Worm (Caenorhabditis elegans) whole organism, L1 larva: Measurements from ENCODE around the gene tsp-10.

ENCODE experiments used
- C04F5.9 ChIP-seq: sonication (generic microtip); optimal IDR thresholded peaks from 2 replicates; lab custom pipeline; 2016; ENCODE audit warnings: missing genetic modification characterization, missing compliant biosample characterization
- F16B12.6 ChIP-seq: fragments of 150-350 bp; optimal IDR thresholded peaks from 2 replicates; lab custom pipeline; 2014; ENCODE audit warnings: missing biosample characterization, missing genetic modification characterization
- aha-1 ChIP-seq: fragments of 150-350 bp; optimal IDR thresholded peaks from 2 replicates; lab custom pipeline; 2014; ENCODE audit warnings: missing biosample characterization, missing genetic modification characterization
- ama-1 ChIP-seq: fragments of 150-350 bp; optimal IDR thresholded peaks from 2 replicates; lab custom pipeline; 2014
- blmp-1 ChIP-seq: fragments of 150-350 bp; optimal IDR thresholded peaks from 2 replicates; lab custom pipeline; 2014; ENCODE audit warnings: missing biosample characterization, missing genetic modification characterization
- ceh-82 ChIP-seq, 3 experiments: fragments of 150-350 bp in 1 of 3; sonication (generic microtip) in 2 of 3; optimal IDR thresholded peaks; 2 replicates each; lab custom pipeline; 2014 to 2017; ENCODE audit warnings: missing biosample characterization in 3 of 3, missing genetic modification characterization in 3 of 3
- ceh-88 ChIP-seq: fragments of 200-800 bp; sonication (Bioruptor generic); IDR thresholded peaks from 2 replicates; pipeline ENCODE4 v1.3.6; 2022; ENCODE audit warnings: missing genetic modification characterization, missing compliant biosample characterization
- ceh-90 ChIP-seq: sonication (generic microtip); optimal IDR thresholded peaks from 2 replicates; lab custom pipeline; 2016; ENCODE audit warnings: missing genetic modification characterization, missing compliant biosample characterization
- ces-1 ChIP-seq: fragments of 150-350 bp; optimal IDR thresholded peaks from 2 replicates; lab custom pipeline; 2014; ENCODE audit warnings: missing biosample characterization, missing genetic modification reagents, missing genetic modification characterization
- dpl-1 ChIP-seq, 3 experiments: fragments of 150-350 bp in 2 of 3; sonication (generic microtip) in 1 of 3; optimal IDR thresholded peaks; 2 replicates each; lab custom pipeline; 2014 to 2017; ENCODE audit warnings: missing biosample characterization in 3 of 3, missing genetic modification characterization in 3 of 3, missing genetic modification reagents in 3 of 3
- dsc-1 ChIP-seq: sonication (generic microtip); optimal IDR thresholded peaks from 2 replicates; lab custom pipeline; 2016; ENCODE audit warnings: mild to moderate bottlenecking, missing genetic modification characterization, missing compliant biosample characterization
- efl-1 ChIP-seq, 4 experiments: fragments of 150-350 bp; optimal IDR thresholded peaks in 3 of 4; peaks in 1 of 4; 1 replicate in 1 of 4; 2 replicates in 3 of 4; lab custom pipeline; 2014; ENCODE audit warnings: missing biosample characterization in 2 of 4, missing genetic modification characterization in 2 of 4, missing genetic modification reagents in 2 of 4
- egl-13 ChIP-seq: sonication (generic microtip); optimal IDR thresholded peaks from 2 replicates; lab custom pipeline; 2016; ENCODE audit warnings: missing genotype, missing genetic modification reagents, missing genetic modification characterization, missing compliant biosample characterization
- fkh-8 ChIP-seq: sonication (generic microtip); optimal IDR thresholded peaks from 2 replicates; lab custom pipeline; 2016; ENCODE audit warnings: mild to moderate bottlenecking, missing genetic modification characterization, missing compliant biosample characterization
- fos-1 ChIP-seq: fragments of 150-350 bp; optimal IDR thresholded peaks from 2 replicates; lab custom pipeline; 2014; ENCODE audit warnings: missing biosample characterization, missing genetic modification characterization
- grh-1 ChIP-seq: fragments of 200-800 bp; sonication (Bioruptor generic); IDR thresholded peaks from 2 replicates; pipeline ENCODE4 v1.3.6; 2022; ENCODE audit warnings: missing genetic modification reagents, missing genetic modification characterization, missing compliant biosample characterization
- hlh-4 ChIP-seq: sonication (generic microtip); optimal IDR thresholded peaks from 2 replicates; lab custom pipeline; 2016; ENCODE audit warnings: mild to moderate bottlenecking, missing genetic modification characterization, missing compliant biosample characterization
- hpl-2 ChIP-seq: fragments of 150-350 bp; optimal IDR thresholded peaks from 2 replicates; lab custom pipeline; 2014; ENCODE audit warnings: missing biosample characterization, missing genetic modification reagents, missing genetic modification characterization
- irx-1 ChIP-seq: sonication (generic microtip); optimal IDR thresholded peaks from 2 replicates; lab custom pipeline; 2016; ENCODE audit warnings: missing genetic modification characterization, missing compliant biosample characterization
- isw-1 ChIP-seq: fragments of 200-800 bp; sonication (Bioruptor generic); IDR thresholded peaks from 2 replicates; pipeline ENCODE4 v1.3.6; 2022; ENCODE audit warnings: missing genetic modification characterization, missing compliant biosample characterization
- lin-35 ChIP-seq, 2 experiments: fragments of 150-350 bp; optimal IDR thresholded peaks; 2 replicates each; lab custom pipeline; 2014; ENCODE audit warnings: missing biosample characterization in 2 of 2, missing genetic modification characterization in 2 of 2, missing genetic modification reagents in 2 of 2
- mep-1 ChIP-seq: fragments of 150-350 bp; optimal IDR thresholded peaks from 2 replicates; lab custom pipeline; 2014; ENCODE audit warnings: missing biosample characterization, missing genetic modification characterization
- nhr-12 ChIP-seq: sonication (generic microtip); optimal IDR thresholded peaks from 2 replicates; lab custom pipeline; 2017; ENCODE audit warnings: missing biosample characterization, missing genetic modification characterization
- nhr-19 ChIP-seq: fragments of 200-800 bp; sonication (Bioruptor generic); conservative IDR thresholded peaks from 2 replicates; pipeline ENCODE4 v1.3.6; 2022; ENCODE audit warnings: missing genetic modification characterization, missing compliant biosample characterization
- nhr-20 ChIP-seq: sonication (generic microtip); optimal IDR thresholded peaks from 2 replicates; lab custom pipeline; 2016; ENCODE audit warnings: mild to moderate bottlenecking, missing genetic modification characterization, missing compliant biosample characterization
- nhr-47 ChIP-seq: sonication (generic microtip); optimal IDR thresholded peaks from 2 replicates; lab custom pipeline; 2016; ENCODE audit warnings: mild to moderate bottlenecking, missing genetic modification characterization, moderate library complexity, missing compliant biosample characterization
- nhr-71 ChIP-seq: sonication (generic microtip); optimal IDR thresholded peaks from 2 replicates; lab custom pipeline; 2016; ENCODE audit warnings: mild to moderate bottlenecking, missing genetic modification characterization, moderate library complexity, missing compliant biosample characterization
- nhr-76 ChIP-seq: sonication (generic microtip); optimal IDR thresholded peaks from 2 replicates; lab custom pipeline; 2017; ENCODE audit warnings: missing biosample characterization, missing genetic modification characterization
- nhr-77 ChIP-seq: fragments of 150-350 bp; optimal IDR thresholded peaks from 2 replicates; lab custom pipeline; 2014; ENCODE audit warnings: missing biosample characterization, missing genetic modification characterization
- nhr-84 ChIP-seq: sonication (generic microtip); optimal IDR thresholded peaks from 2 replicates; lab custom pipeline; 2017; ENCODE audit warnings: missing biosample characterization, missing genetic modification characterization
- pag-3 ChIP-seq: sonication (generic microtip); optimal IDR thresholded peaks from 2 replicates; lab custom pipeline; 2017; ENCODE audit warnings: missing genetic modification characterization, mild to moderate bottlenecking, missing compliant biosample characterization, antibody characterized with exemption, borderline replicate concordance; ENCODE audit not compliant: insufficient read depth
- rnt-1 ChIP-seq: sonication (generic microtip); optimal IDR thresholded peaks from 2 replicates; lab custom pipeline; 2016; ENCODE audit warnings: mild to moderate bottlenecking, missing genetic modification characterization, moderate library complexity, missing compliant biosample characterization
- snpc-4 ChIP-seq: fragments of 150-350 bp; optimal IDR thresholded peaks from 2 replicates; lab custom pipeline; 2014; ENCODE audit warnings: missing biosample characterization, missing genetic modification characterization
- snu-23 ChIP-seq: sonication (generic microtip); optimal IDR thresholded peaks from 2 replicates; lab custom pipeline; 2016; ENCODE audit warnings: missing genetic modification characterization, missing compliant biosample characterization
- sox-4 ChIP-seq: sonication (generic microtip); optimal IDR thresholded peaks from 2 replicates; lab custom pipeline; 2016; ENCODE audit warnings: missing genetic modification characterization, missing compliant biosample characterization
- sup-37 ChIP-seq: fragments of 200-800 bp; sonication (Bioruptor generic); optimal IDR thresholded peaks from 2 replicates; lab custom pipeline; 2018; ENCODE audit warnings: mild to moderate bottlenecking, missing genetic modification characterization, missing compliant biosample characterization
- unc-130 ChIP-seq: fragments of 150-350 bp; optimal IDR thresholded peaks from 2 replicates; lab custom pipeline; 2017; ENCODE audit warnings: missing biosample characterization, missing genetic modification characterization, inconsistent platforms
- unc-86 ChIP-seq: sonication (generic microtip); optimal IDR thresholded peaks from 2 replicates; lab custom pipeline; 2016; ENCODE audit warnings: missing genetic modification characterization, missing compliant biosample characterization
- unc-98 ChIP-seq: fragments of 200-800 bp; sonication (Bioruptor generic); IDR thresholded peaks from 2 replicates; pipeline ENCODE4 v1.3.6; 2022; ENCODE audit warnings: missing genetic modification characterization, missing compliant biosample characterization
- xbp-1 ChIP-seq: sonication (generic microtip); optimal IDR thresholded peaks from 2 replicates; lab custom pipeline; 2016; ENCODE audit warnings: missing genetic modification characterization, missing compliant biosample characterization
- zag-1 ChIP-seq: fragments of 150-350 bp; optimal IDR thresholded peaks from 2 replicates; lab custom pipeline; 2014; ENCODE audit warnings: missing biosample characterization, missing genetic modification characterization
- ztf-11 ChIP-seq, 2 experiments: sonication (generic microtip); optimal IDR thresholded peaks; 2 replicates each; lab custom pipeline; 2016 to 2017; ENCODE audit warnings: missing genetic modification characterization in 2 of 2, missing biosample characterization in 1 of 2, missing compliant biosample characterization in 1 of 2
- ztf-4 ChIP-seq: fragments of 150-350 bp; optimal IDR thresholded peaks from 2 replicates; lab custom pipeline; 2014; ENCODE audit warnings: missing biosample characterization, missing genetic modification characterization

tsp-10 gene

ce11 chrII:6734674-6735073 is 16.3 kb downstream of the tsp-10 start, which contains the start of gene T14B4.3 (continued):
- TF ChIP-seq fkh-8 (tag; lab: Kevin White, UChicago) = peak; percentile 56
- TF ChIP-seq sox-4 (tag; lab: Kevin White, UChicago) = peak; percentile 20
- TF ChIP-seq nhr-20 = peak; percentile 57
- peak; percentile 32 for TF ChIP-seq isw-1
- no peak for TF ChIP-seq nhr-84 (tag; lab: Kevin White, UChicago)
- TF ChIP-seq snpc-4 (tag; lab: Kevin White, UChicago) = no peak
- no peak for TF ChIP-seq irx-1 (tag; lab: Kevin White, UChicago)
- TF ChIP-seq hlh-4 (tag; lab: Kevin White, UChicago) = no peak
- peak; percentile 73 for TF ChIP-seq nhr-71
- TF ChIP-seq ceh-88 = 0 out of 2 replicates have a peak, but pooled peaks have one; percentile 45
- TF ChIP-seq ama-1 (lab: Kevin White, UChicago) = no peak
- no peak for TF ChIP-seq nhr-76 (tag; lab: Kevin White, UChicago)
- TF ChIP-seq aha-1 (tag; lab: Kevin White, UChicago) = no peak
- no peak for TF ChIP-seq fos-1 (tag; lab: Kevin White, UChicago)
- peak in 2 of 3 experiments; percentile 41 to 64 for TF ChIP-seq ceh-82 (tag; optimal IDR thresholded peaks at IDR 0.05; lab: Kevin White, UChicago)
- peak; percentile 31; the same call in 1 of the 2 replicates for TF ChIP-seq nhr-19 (GFP tag; lab: Robert Waterston, UW)
- peak; percentile 28 for TF ChIP-seq nhr-77 (tag; lab: Kevin White, UChicago)
- TF ChIP-seq dpl-1 (GFP tag; optimal IDR thresholded peaks at IDR 0.05; lab: Kevin White, UChicago) = peak; percentile 53 to 72 (median 71)
- peak; percentile 75 to 82 for TF ChIP-seq efl-1 (optimal IDR thresholded peaks at IDR 0.05; lab: Kevin White, UChicago)
- peak; percentile 57 to 96 for TF ChIP-seq efl-1 (GFP tag; optimal IDR thresholded peaks at IDR 0.05 in 1 of 2; lab: Kevin White, UChicago)
- peak; percentile 46 for TF ChIP-seq F16B12.6 (tag; lab: Kevin White, UChicago)
- TF ChIP-seq xbp-1 (tag; lab: Kevin White, UChicago) = peak; percentile 50
- TF ChIP-seq pag-3 (tag; lab: Kevin White, UChicago) = no peak
- TF ChIP-seq zag-1 = no peak
- peak; percentile 4 for TF ChIP-seq C04F5.9 (tag; lab: Kevin White, UChicago)
- peak; percentile 14 for TF ChIP-seq unc-86
- TF ChIP-seq ztf-11 (tag; optimal IDR thresholded peaks at IDR 0.05; lab: Kevin White, UChicago) = peak in 1 of 2 experiments; percentile 67
- no peak for TF ChIP-seq grh-1 (GFP tag; lab: Robert Waterston, UW)
- no peak for TF ChIP-seq nhr-12 (tag; lab: Kevin White, UChicago)
- peak; percentile 61 for TF ChIP-seq blmp-1
- TF ChIP-seq egl-13 (tag; lab: Kevin White, UChicago) = no peak
- peak; percentile 60 for TF ChIP-seq snu-23
- no peak for TF ChIP-seq unc-98 (GFP tag; lab: Robert Waterston, UW)
- TF ChIP-seq mep-1 (tag; lab: Kevin White, UChicago) = peak; percentile 57
- TF ChIP-seq ces-1 = no peak
- no peak for TF ChIP-seq hpl-2

ce11 chrII:6736066-6736465 is 17.7 kb downstream of the tsp-10 start, which contains the start of gene mrps-18.C:
Gene mrps-18.C, plus strand, starts transcription at chrII:6736203.
- no peak for TF ChIP-seq irx-1 (tag; lab: Kevin White, UChicago)
- TF ChIP-seq sup-37 (GFP tag; lab: Kevin White, UChicago) = no peak
- no peak for TF ChIP-seq nhr-12 (tag; lab: Kevin White, UChicago)
- TF ChIP-seq unc-130 = no peak
- no peak for TF ChIP-seq efl-1 (optimal IDR thresholded peaks at IDR 0.05; lab: Kevin White, UChicago)
- no peak for TF ChIP-seq efl-1 (GFP tag; optimal IDR thresholded peaks at IDR 0.05 in 1 of 2; lab: Kevin White, UChicago)
- TF ChIP-seq ceh-90 (tag; lab: Kevin White, UChicago) = no peak
- no peak for TF ChIP-seq lin-35 (GFP tag; optimal IDR thresholded peaks at IDR 0.05; lab: Kevin White, UChicago)
- TF ChIP-seq nhr-47 (tag; lab: Kevin White, UChicago) = no peak
- TF ChIP-seq ztf-4 (tag; lab: Kevin White, UChicago) = no peak
- TF ChIP-seq dsc-1 (tag; lab: Kevin White, UChicago) = no peak
- no peak for TF ChIP-seq rnt-1
